Worm (Caenorhabditis elegans): Measurements from ENCODE around the gene T21B4.3.

- no peak for TF ChIP-seq fkh-10 (GFP tag; optimal IDR thresholded peaks at IDR 0.05)
- TF ChIP-seq fkh-6 (tag; optimal IDR thresholded peaks at IDR 0.05), result no peak
- TF ChIP-seq ama-1 (optimal IDR thresholded peaks at IDR 0.05), result no peak
- no peak for TF ChIP-seq syd-9 (tag; optimal IDR thresholded peaks at IDR 0.05)
- no peak for TF ChIP-seq tbx-7 (tag; optimal IDR thresholded peaks at IDR 0.05)
- no peak for TF ChIP-seq elt-2 (tag; optimal IDR thresholded peaks at IDR 0.05)
- TF ChIP-seq ceh-34 (tag; optimal IDR thresholded peaks at IDR 0.05), result peak; percentile 12
- no peak for TF ChIP-seq pqm-1 (tag; optimal IDR thresholded peaks at IDR 0.05)
Measured at ce11 chrII:12459422-12459821, 37.5 kb downstream of the T21B4.3 start, which contains the start of gene tag-281.
